Worm (Caenorhabditis elegans) whole organism, L3 larva: Measurements from ENCODE around the gene sod-3.

Experiments
- fkh-10 ChIP-seq: sonication (generic microtip); optimal IDR thresholded peaks from 2 replicates; lab custom pipeline; 2017; ENCODE audit warnings: missing biosample characterization, missing genetic modification reagents, missing genetic modification characterization
- lin-39 ChIP-seq: fragments of 150-350 bp; optimal IDR thresholded peaks from 2 replicates; lab custom pipeline; 2018; ENCODE audit warnings: missing biosample characterization, missing genetic modification reagents, missing genetic modification characterization
- mdl-1 ChIP-seq: fragments of 150-350 bp; optimal IDR thresholded peaks from 2 replicates; lab custom pipeline; 2014; ENCODE audit warnings: missing biosample characterization, missing genetic modification characterization
- nhr-25 ChIP-seq: sonication (generic microtip); optimal IDR thresholded peaks from 2 replicates; lab custom pipeline; 2017; ENCODE audit warnings: missing biosample characterization, missing genetic modification characterization
- zag-1 ChIP-seq: fragments of 150-350 bp; optimal IDR thresholded peaks from 2 replicates; lab custom pipeline; 2014; ENCODE audit warnings: missing biosample characterization, missing genetic modification characterization

DNA sequence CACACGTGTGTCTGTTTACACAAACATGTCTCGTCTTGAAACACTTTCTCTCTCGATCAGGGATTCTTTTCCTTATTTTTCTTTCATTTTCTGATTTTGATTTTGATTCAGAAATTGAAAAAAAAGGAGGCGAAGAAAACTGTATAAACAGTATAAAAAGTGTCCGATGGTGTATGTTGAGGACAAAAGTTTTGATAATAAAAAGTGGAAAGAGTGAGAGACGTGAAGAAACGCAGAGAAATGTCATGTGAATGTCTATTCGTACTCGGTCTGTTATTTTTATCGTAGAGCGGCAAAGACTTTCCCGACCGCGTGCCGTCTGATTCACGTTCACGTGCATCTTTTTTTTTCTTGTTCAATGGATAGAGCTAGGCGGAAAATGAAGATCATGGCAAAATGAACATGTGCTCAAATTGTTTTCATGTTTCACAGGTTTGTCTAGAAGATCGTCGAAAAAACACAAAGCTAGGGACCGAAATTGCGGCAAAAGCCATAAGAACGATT is 28.8 kb upstream of the sod-3 start:
- TF ChIP-seq mdl-1 (peak; percentile 89), fkh-10 (GFP tag; lab: Kevin White, UChicago) (no peak), nhr-25 (tag; lab: Kevin White, UChicago) (peak; percentile 22), lin-39 (no peak), zag-1 (tag; lab: Kevin White, UChicago) (no peak)
